Fruit fly (Drosophila melanogaster) whole organism, prepupa: ENCODE results near the gene CG46525.

Source experiments
- CG15336 ChIP-seq: fragments of 200-800 bp; sonication (Bioruptor generic); IDR thresholded peaks from 2 replicates; pipeline ENCODE4 v1.3.6; 2022; ENCODE audit warnings: missing biosample characterization, missing genetic modification characterization
- CG1621 ChIP-seq: fragments of 200-800 bp; sonication (Bioruptor generic); optimal IDR thresholded peaks from 3 replicates; lab custom pipeline; 2018; ENCODE audit warnings: missing biosample characterization, mild to moderate bottlenecking, missing genetic modification characterization
- CG32006 ChIP-seq: fragments of 200-800 bp; sonication (Bioruptor generic); optimal IDR thresholded peaks from 3 replicates; lab custom pipeline; 2017; ENCODE audit warnings: missing biosample characterization, mild to moderate bottlenecking, missing genetic modification characterization
- CG7368 ChIP-seq: fragments of 200-800 bp; sonication (Bioruptor generic); optimal IDR thresholded peaks from 3 replicates; lab custom pipeline; 2016; ENCODE audit warnings: missing biosample characterization, missing genetic modification characterization
- Smox ChIP-seq: fragments of 200-800 bp; sonication (Bioruptor generic); optimal IDR thresholded peaks from 3 replicates; lab custom pipeline; 2016; ENCODE audit warnings: missing biosample characterization, missing genetic modification characterization
- Sox102F ChIP-seq: fragments of 200-800 bp; sonication (Bioruptor generic); optimal IDR thresholded peaks from 2 replicates; lab custom pipeline; 2016; ENCODE audit warnings: missing biosample characterization, mild to moderate bottlenecking, missing genetic modification characterization
- fkh ChIP-seq: fragments of 200-800 bp; sonication (Bioruptor generic); optimal IDR thresholded peaks from 3 replicates; lab custom pipeline; 2017; ENCODE audit warnings: missing biosample characterization, mild to moderate bottlenecking, missing genetic modification characterization, moderate library complexity
- lz ChIP-seq: fragments of 200-800 bp; sonication (Bioruptor generic); optimal IDR thresholded peaks from 3 replicates; lab custom pipeline; 2016; ENCODE audit warnings: missing biosample characterization, missing genetic modification characterization

DNA sequence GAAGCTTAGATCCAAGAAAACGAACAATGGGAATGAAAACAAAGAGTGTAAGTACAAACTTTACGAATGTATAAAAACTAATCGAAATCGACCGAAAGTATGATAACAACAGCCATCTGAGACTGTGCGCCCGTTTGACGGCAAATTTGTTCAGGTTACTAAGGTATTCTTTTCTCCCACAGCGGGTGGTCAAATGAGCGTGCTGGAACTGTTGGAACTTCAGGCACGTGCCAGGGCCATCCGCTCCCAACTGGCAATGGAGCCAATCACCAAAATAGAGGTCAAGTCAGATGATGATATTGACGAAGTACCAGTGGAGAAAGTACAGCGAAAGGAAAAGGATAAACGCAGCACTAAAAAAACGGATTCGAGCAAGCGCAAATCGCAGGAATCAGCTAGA is 38.7 kb upstream of the CG46525 start, which contains the start of gene CG12229:
- TF ChIP-seq CG15336 (GFP tag; lab: Robert Waterston, UW) (no peak), CG1621 (tag; lab: Kevin White, UChicago) (no peak), Sox102F (no peak), fkh (GFP tag; lab: Kevin White, UChicago) (no peak), lz (GFP tag; lab: Kevin White, UChicago) (no peak), CG7368 (no peak), Smox (no peak), CG32006 (no peak)
